Worm (Caenorhabditis elegans): ENCODE data around the gene str-66.

The str-66 gene

ce11 chrV:3146932-3147331 lies 42.9 kb upstream of the str-66 start, which contains the start of gene srab-11:
Gene srab-11 (minus strand): TSS chrV:3147032.
- TF ChIP-seq aha-1 (tag) = peak; percentile 6
- no peak for TF ChIP-seq ceh-62 (tag; optimal IDR thresholded peaks at IDR 0.05)
- TF ChIP-seq zfp-2 (tag; optimal IDR thresholded peaks at IDR 0.05) = no peak

- TF ChIP-seq nhr-25 (tag; optimal IDR thresholded peaks at IDR 0.05; ENCODE audit: borderline replicate concordance, insufficient read depth) = no peak
- peak; percentile 86 for TF ChIP-seq set-16 (GFP tag; IDR thresholded peaks at IDR 0.05)
- TF ChIP-seq ces-1 (GFP tag; optimal IDR thresholded peaks at IDR 0.05) = no peak
- no peak for TF ChIP-seq ceh-82 (tag; optimal IDR thresholded peaks at IDR 0.05)
- no peak for TF ChIP-seq fos-1 (tag; optimal IDR thresholded peaks at IDR 0.05)
- no peak for TF ChIP-seq hlh-30 (tag; optimal IDR thresholded peaks at IDR 0.05; ENCODE audit: insufficient read depth)
- no peak for TF ChIP-seq lir-3 (tag; optimal IDR thresholded peaks at IDR 0.05)
These were observed 41.2 kb upstream of the str-66 start for ce11 chrV:3145241-3145640.

- TF ChIP-seq nhr-111 (GFP tag; optimal IDR thresholded peaks at IDR 0.05) (no peak), ama-1 (optimal IDR thresholded peaks at IDR 0.05) (no peak), R02D3.7 (tag; optimal IDR thresholded peaks at IDR 0.05) (no peak), saeg-2 (GFP tag; IDR thresholded peaks at IDR 0.05) (no peak), nhr-6 (tag; optimal IDR thresholded peaks at IDR 0.05) (no peak), tag-97 (GFP tag; IDR thresholded peaks at IDR 0.05) (no peak), zag-1 (tag; optimal IDR thresholded peaks at IDR 0.05) (no peak), egl-27 (tag; optimal IDR thresholded peaks at IDR 0.05) (no peak), ztf-7 (tag; optimal IDR thresholded peaks at IDR 0.05) (no peak), lim-7 (GFP tag; IDR thresholded peaks at IDR 0.05) (no peak), daf-16 (GFP tag; optimal IDR thresholded peaks at IDR 0.05) (no peak), daf-16 (tag; optimal IDR thresholded peaks at IDR 0.05) (no peak), pqm-1 (tag; optimal IDR thresholded peaks at IDR 0.05) (no peak), T20F7.1 (GFP tag; optimal IDR thresholded peaks at IDR 0.05) (no peak), set-16 (GFP tag; IDR thresholded peaks at IDR 0.05) (no peak), nhr-10 (tag; optimal IDR thresholded peaks at IDR 0.05) (no peak), dmd-6 (GFP tag; IDR thresholded peaks at IDR 0.05) (no peak), fos-1 (tag; optimal IDR thresholded peaks at IDR 0.05) (no peak), tra-1 (GFP tag; IDR thresholded peaks at IDR 0.05) (no peak), zip-2 (tag; optimal IDR thresholded peaks at IDR 0.05) (no peak), hif-1 (tag; optimal IDR thresholded peaks at IDR 0.05) (no peak)
These were observed 40.5 kb upstream of the str-66 start, which contains the start of gene srab-10 for ce11 chrV:3144494-3144893. Gene srab-10 (minus strand): TSS chrV:3144594.

DNA sequence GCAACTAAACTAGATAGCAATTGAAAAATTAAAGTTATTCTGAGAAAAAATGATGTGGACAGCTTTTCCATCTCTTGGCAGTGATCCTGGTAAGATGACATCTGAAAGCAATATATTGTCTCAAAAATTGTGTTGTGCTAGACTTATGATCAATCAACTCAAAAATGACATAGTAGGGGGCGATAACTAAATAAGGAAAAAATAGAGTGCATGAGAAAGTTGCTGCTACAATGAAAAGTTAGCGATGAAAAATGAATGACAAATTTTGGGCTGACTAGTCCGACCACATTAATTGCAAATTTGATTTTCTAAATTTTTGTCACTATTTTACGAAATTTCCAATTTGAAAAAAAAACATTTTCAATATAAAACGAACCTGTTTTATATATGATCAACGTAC lies 37.2 kb upstream of the str-66 start, which contains the start of gene srab-9:
Gene srab-9, minus strand, starts transcription at position 101 of the 400 bp plus-strand sequence.
- TF ChIP-seq rbr-2 (tag; optimal IDR thresholded peaks at IDR 0.05) = no peak
- no peak for TF ChIP-seq ctbp-1 (GFP tag; IDR thresholded peaks at IDR 0.05)
- no peak for TF ChIP-seq nhr-102 (tag; optimal IDR thresholded peaks at IDR 0.05)
- no peak for TF ChIP-seq nhr-48 (tag; optimal IDR thresholded peaks at IDR 0.05)
- TF ChIP-seq madf-9 (GFP tag; conservative IDR thresholded peaks at IDR 0.05) = no peak

- TF ChIP-seq unc-62 (GFP tag; optimal IDR thresholded peaks at IDR 0.05 in 1 of 2) (peak in 1 of 2 experiments; percentile 39), unc-62 (tag; optimal IDR thresholded peaks at IDR 0.05) (no peak), duxl-1 (tag; optimal IDR thresholded peaks at IDR 0.05; ENCODE audit: poor library complexity) (no peak)
These were observed 34.5 kb upstream of the str-66 start, which contains the start of the genes irld-3 and F02C9.1 for ce11 chrV:3138488-3138887. Gene irld-3 (minus strand): TSS chrV:3138588. Gene F02C9.1 (plus strand): TSS chrV:3138703.
